Worm (Caenorhabditis elegans): Measurements from ENCODE around the gene crh-1.

Gene crh-1

DNA sequence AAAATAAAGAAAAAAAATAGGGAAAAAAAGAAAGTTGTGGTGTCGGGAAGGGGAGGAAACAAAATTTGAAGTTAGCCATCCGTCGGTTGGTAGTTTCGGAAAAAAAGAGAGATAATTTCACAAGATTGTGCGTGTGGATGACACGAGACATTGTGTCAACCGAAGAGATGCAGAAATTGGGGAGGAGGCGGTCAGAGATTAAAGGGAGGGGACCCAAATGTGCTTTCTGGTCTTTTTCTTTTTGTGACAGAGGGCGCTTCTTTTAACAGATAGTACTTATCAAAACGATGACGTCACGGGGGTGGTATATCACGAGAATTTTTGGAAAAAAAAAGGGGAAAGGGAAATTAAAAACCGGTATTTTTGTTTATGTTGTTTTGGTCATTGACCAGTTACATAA lies 80.9 kb downstream of the crh-1 start (continued):
- TF ChIP-seq F13H6.1 (tag; optimal IDR thresholded peaks at IDR 0.05) = peak; percentile 54

DNA sequence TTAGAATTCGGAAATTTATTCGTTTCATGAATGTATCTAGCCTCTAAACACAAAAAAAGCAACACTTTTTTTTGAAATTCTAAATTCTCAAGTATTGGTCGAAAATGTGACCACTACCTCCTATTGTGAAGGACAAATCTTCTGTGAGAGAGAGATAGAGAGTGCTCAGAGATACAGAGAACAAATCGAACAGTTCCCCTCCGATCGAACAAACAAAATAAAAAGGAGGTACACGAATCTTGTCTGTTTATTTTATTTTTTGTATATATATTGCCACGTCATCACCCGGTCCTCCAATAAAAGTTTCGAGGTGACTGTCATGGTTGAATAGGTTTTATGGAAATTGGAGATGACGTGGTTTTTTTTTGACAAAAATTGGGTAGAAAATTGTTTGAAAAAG lies 83.3 kb downstream of the crh-1 start:
- TF ChIP-seq F13H6.1 (tag; optimal IDR thresholded peaks at IDR 0.05) = peak; percentile 19
- TF ChIP-seq ceh-82 (tag; optimal IDR thresholded peaks at IDR 0.05) = no peak
- peak; percentile 57 for TF ChIP-seq crh-2 (tag; optimal IDR thresholded peaks at IDR 0.05)
- no peak for TF ChIP-seq sma-9 (GFP tag; optimal IDR thresholded peaks at IDR 0.05)
- no peak for TF ChIP-seq sma-9 (tag; optimal IDR thresholded peaks at IDR 0.05)
- no peak for TF ChIP-seq nhr-21 (tag; optimal IDR thresholded peaks at IDR 0.05)
- TF ChIP-seq unc-39 (tag; optimal IDR thresholded peaks at IDR 0.05) = no peak
- TF ChIP-seq unc-55 (GFP tag; optimal IDR thresholded peaks at IDR 0.05) = no peak
- no peak for TF ChIP-seq nhr-237 (tag; optimal IDR thresholded peaks at IDR 0.05)
- TF ChIP-seq nhr-129 (tag; optimal IDR thresholded peaks at IDR 0.05) = no peak
- TF ChIP-seq lin-39 (tag; optimal IDR thresholded peaks at IDR 0.05) = no peak
- TF ChIP-seq C34F6.9 (tag; optimal IDR thresholded peaks at IDR 0.05) = peak; percentile 1

DNA sequence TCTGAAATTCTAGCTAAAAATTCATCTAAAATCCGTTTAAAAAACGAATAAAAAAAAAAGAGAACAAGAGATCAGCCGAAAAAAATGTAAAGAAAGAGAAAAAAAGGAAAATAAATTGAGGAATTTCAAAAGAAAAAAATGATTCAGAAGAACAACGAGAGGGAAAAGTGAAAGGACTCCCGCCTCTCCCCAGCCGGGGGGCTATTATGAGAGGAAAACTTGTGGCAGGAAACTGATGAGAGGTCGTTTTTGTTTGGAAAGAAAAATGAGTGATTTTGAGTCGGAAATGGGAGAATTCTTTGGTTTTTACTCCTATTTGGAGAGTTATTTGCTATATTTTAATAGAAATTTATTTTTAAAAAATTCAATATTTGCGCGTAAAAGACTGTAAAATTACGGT lies 84.6 kb downstream of the crh-1 start:
- TF ChIP-seq nhr-11 (tag; optimal IDR thresholded peaks at IDR 0.05) (no peak), elt-3 (tag; optimal IDR thresholded peaks at IDR 0.05) (no peak), gmeb-1 (tag; optimal IDR thresholded peaks at IDR 0.05) (no peak), blmp-1 (tag; optimal IDR thresholded peaks at IDR 0.05; ENCODE audit: insufficient read depth) (peak; percentile 69), zag-1 (tag; optimal IDR thresholded peaks at IDR 0.05) (no peak), unc-55 (GFP tag; optimal IDR thresholded peaks at IDR 0.05) (no peak), lin-39 (tag; optimal IDR thresholded peaks at IDR 0.05) (no peak), egl-27 (tag; optimal IDR thresholded peaks at IDR 0.05) (no peak), ztf-1 (GFP tag; conservative IDR thresholded peaks at IDR 0.05) (no peak), ZK546.5 (tag; optimal IDR thresholded peaks at IDR 0.05) (no peak), fos-1 (tag; optimal IDR thresholded peaks at IDR 0.05) (no peak), nhr-237 (tag; optimal IDR thresholded peaks at IDR 0.05) (no peak), sem-4 (tag; optimal IDR thresholded peaks at IDR 0.05) (peak; percentile 42), nhr-6 (tag; optimal IDR thresholded peaks at IDR 0.05) (no peak)
